Worm (Caenorhabditis elegans): ENCODE data around the gene sucl-1.

sucl-1 gene

ce11 chrX:14797405-14797804 lies 43.6 kb downstream of the sucl-1 start:
- TF ChIP-seq aly-2 (tag; optimal IDR thresholded peaks at IDR 0.05) (no peak), R02D3.7 (tag; optimal IDR thresholded peaks at IDR 0.05) (no peak), ztf-11 (tag; optimal IDR thresholded peaks at IDR 0.05) (no peak), unc-62 (GFP tag; optimal IDR thresholded peaks at IDR 0.05) (no peak), nhr-25 (tag; optimal IDR thresholded peaks at IDR 0.05) (no peak), ceh-16 (tag; optimal IDR thresholded peaks at IDR 0.05) (no peak), nhr-77 (tag; optimal IDR thresholded peaks at IDR 0.05) (no peak), nhr-11 (tag; optimal IDR thresholded peaks at IDR 0.05) (no peak), elt-1 (tag; optimal IDR thresholded peaks at IDR 0.05) (no peak), Y55F3AM.14 (GFP tag; optimal IDR thresholded peaks at IDR 0.05) (no peak), ceh-82 (tag; optimal IDR thresholded peaks at IDR 0.05) (no peak), elt-3 (tag; optimal IDR thresholded peaks at IDR 0.05) (no peak), dmd-4 (tag; optimal IDR thresholded peaks at IDR 0.05) (no peak), nhr-129 (tag; optimal IDR thresholded peaks at IDR 0.05) (no peak), lin-13 (GFP tag; optimal IDR thresholded peaks at IDR 0.05) (no peak), gmeb-1 (tag; optimal IDR thresholded peaks at IDR 0.05) (no peak), nhr-21 (tag; optimal IDR thresholded peaks at IDR 0.05) (no peak)

- TF ChIP-seq nhr-25 (tag; optimal IDR thresholded peaks at IDR 0.05) (no peak), nhr-77 (tag; optimal IDR thresholded peaks at IDR 0.05) (no peak), ztf-1 (GFP tag; conservative IDR thresholded peaks at IDR 0.05) (no peak), aly-2 (tag; optimal IDR thresholded peaks at IDR 0.05) (no peak), sem-4 (tag; optimal IDR thresholded peaks at IDR 0.05) (peak; percentile 32), skn-1 (tag; optimal IDR thresholded peaks at IDR 0.05) (no peak), R02D3.7 (tag; optimal IDR thresholded peaks at IDR 0.05) (no peak), ZK546.5 (tag; optimal IDR thresholded peaks at IDR 0.05) (no peak), Y55F3AM.14 (GFP tag; optimal IDR thresholded peaks at IDR 0.05) (no peak), lsy-2 (tag; optimal IDR thresholded peaks at IDR 0.05) (peak in 1 of 2 experiments; percentile 23), unc-62 (GFP tag; optimal IDR thresholded peaks at IDR 0.05) (no peak), nhr-6 (tag; optimal IDR thresholded peaks at IDR 0.05) (no peak), nhr-21 (tag; optimal IDR thresholded peaks at IDR 0.05) (no peak), fos-1 (tag; optimal IDR thresholded peaks at IDR 0.05) (peak; percentile 42), lin-13 (GFP tag; optimal IDR thresholded peaks at IDR 0.05) (peak; percentile 33), crh-2 (tag; optimal IDR thresholded peaks at IDR 0.05) (peak; percentile 23), mdl-1 (tag; optimal IDR thresholded peaks at IDR 0.05) (peak in 1 of 2 experiments; percentile 13), elt-3 (tag; optimal IDR thresholded peaks at IDR 0.05) (no peak), peb-1 (tag; optimal IDR thresholded peaks at IDR 0.05) (no peak), mbf-1 (tag; optimal IDR thresholded peaks at IDR 0.05) (no peak), C34F6.9 (tag; optimal IDR thresholded peaks at IDR 0.05) (peak; percentile 39), unc-55 (GFP tag; optimal IDR thresholded peaks at IDR 0.05) (peak; percentile 33), ztf-4 (tag; optimal IDR thresholded peaks at IDR 0.05) (no peak), nhr-129 (tag; optimal IDR thresholded peaks at IDR 0.05) (peak; percentile 29), nhr-23 (tag; optimal IDR thresholded peaks at IDR 0.05) (no peak), gmeb-1 (tag; optimal IDR thresholded peaks at IDR 0.05) (no peak), nhr-12 (tag; optimal IDR thresholded peaks at IDR 0.05) (no peak), egl-27 (tag; optimal IDR thresholded peaks at IDR 0.05) (no peak), ceh-16 (tag; optimal IDR thresholded peaks at IDR 0.05) (no peak), F13H6.1 (tag; optimal IDR thresholded peaks at IDR 0.05) (peak; percentile 49), lin-39 (tag; optimal IDR thresholded peaks at IDR 0.05) (no peak), ceh-82 (tag; optimal IDR thresholded peaks at IDR 0.05) (no peak), alr-1 (tag; optimal IDR thresholded peaks at IDR 0.05) (no peak), dmd-4 (tag; optimal IDR thresholded peaks at IDR 0.05) (no peak), blmp-1 (tag; optimal IDR thresholded peaks at IDR 0.05; ENCODE audit: insufficient read depth) (no peak), ama-1 (optimal IDR thresholded peaks at IDR 0.05) (no peak), nhr-237 (tag; optimal IDR thresholded peaks at IDR 0.05) (no peak), nhr-11 (tag; optimal IDR thresholded peaks at IDR 0.05) (no peak), nhr-10 (tag; optimal IDR thresholded peaks at IDR 0.05) (no peak), snpc-4 (tag; optimal IDR thresholded peaks at IDR 0.05) (no peak), sma-9 (GFP tag; optimal IDR thresholded peaks at IDR 0.05) (peak; percentile 65), sma-9 (tag; optimal IDR thresholded peaks at IDR 0.05) (no peak), ztf-11 (tag; optimal IDR thresholded peaks at IDR 0.05) (no peak), mab-5 (tag; optimal IDR thresholded peaks at IDR 0.05) (no peak), unc-39 (tag; optimal IDR thresholded peaks at IDR 0.05) (no peak), zag-1 (tag; optimal IDR thresholded peaks at IDR 0.05) (no peak), elt-1 (tag; optimal IDR thresholded peaks at IDR 0.05) (no peak), sma-3 (GFP tag; optimal IDR thresholded peaks at IDR 0.05) (peak; percentile 45), lin-11 (tag; optimal IDR thresholded peaks at IDR 0.05) (peak; percentile 23)
Observed at ce11 chrX:14804706-14805105, 50.9 kb downstream of the sucl-1 start.
